Fruit fly (Drosophila melanogaster) whole organism, pupa: ENCODE measurements around the gene CG16863.

Source experiments
- CG10348 ChIP-seq: fragments of 200-800 bp; sonication (Bioruptor generic); IDR thresholded peaks from 2 replicates; pipeline ENCODE4 v1.3.6; 2022; ENCODE audit warnings: missing biosample characterization, missing genetic modification characterization
- CG12605 ChIP-seq: fragments of 200-800 bp; sonication (Bioruptor generic); IDR thresholded peaks from 2 replicates; pipeline ENCODE4 v1.3.6; 2022; ENCODE audit warnings: missing biosample characterization, missing genetic modification characterization
- CG13204 ChIP-seq: fragments of 200-800 bp; sonication (Bioruptor generic); optimal IDR thresholded peaks from 2 replicates; lab custom pipeline; 2018; ENCODE audit warnings: missing biosample characterization, mild to moderate bottlenecking, missing genetic modification characterization, moderate library complexity
- CG14655 ChIP-seq: fragments of 200-800 bp; sonication (Bioruptor generic); optimal IDR thresholded peaks from 3 replicates; lab custom pipeline; 2017; ENCODE audit warnings: mild to moderate bottlenecking, missing biosample characterization, missing genetic modification reagents, missing genetic modification characterization
- CG15710 ChIP-seq: fragments of 200-800 bp; sonication (Bioruptor generic); optimal IDR thresholded peaks from 2 replicates; lab custom pipeline; 2018; ENCODE audit warnings: missing biosample characterization, mild to moderate bottlenecking, missing genetic modification characterization, moderate library complexity
- CG17806 ChIP-seq: fragments of 200-800 bp; sonication (Bioruptor generic); optimal IDR thresholded peaks from 2 replicates; lab custom pipeline; 2018; ENCODE audit warnings: missing biosample characterization, mild to moderate bottlenecking, missing genetic modification characterization, moderate library complexity
- CG32121 ChIP-seq: fragments of 200-800 bp; sonication (Bioruptor generic); IDR thresholded peaks from 2 replicates; pipeline ENCODE4 v1.3.6; 2022; ENCODE audit warnings: missing biosample characterization, missing genetic modification characterization
- CG34367 ChIP-seq: fragments of 200-800 bp; sonication (Bioruptor generic); optimal IDR thresholded peaks from 2 replicates; lab custom pipeline; 2018; ENCODE audit warnings: missing biosample characterization, mild to moderate bottlenecking, missing genetic modification characterization
- CG4496 ChIP-seq: fragments of 200-800 bp; sonication (Bioruptor generic); IDR thresholded peaks from 3 replicates; pipeline ENCODE4 v1.3.6; 2022; ENCODE audit warnings: missing biosample characterization, missing genetic modification characterization
- CG8159 ChIP-seq: fragments of 200-800 bp; sonication (Bioruptor generic); optimal IDR thresholded peaks from 3 replicates; lab custom pipeline; 2018; ENCODE audit warnings: missing biosample characterization, mild to moderate bottlenecking, missing genetic modification characterization, moderate library complexity
- CG8301 ChIP-seq: fragments of 200-800 bp; sonication (Bioruptor generic); optimal IDR thresholded peaks from 2 replicates; lab custom pipeline; 2018; ENCODE audit warnings: missing biosample characterization, mild to moderate bottlenecking, missing genetic modification characterization
- CG9948 ChIP-seq: fragments of 200-800 bp; sonication (Bioruptor generic); optimal IDR thresholded peaks from 2 replicates; lab custom pipeline; 2018; ENCODE audit warnings: missing biosample characterization, mild to moderate bottlenecking, missing genetic modification characterization, moderate library complexity
- D1 ChIP-seq: fragments of 200-800 bp; sonication (Bioruptor generic); optimal IDR thresholded peaks from 2 replicates; lab custom pipeline; 2018; ENCODE audit warnings: missing biosample characterization, mild to moderate bottlenecking, missing genetic modification characterization, moderate library complexity
- EcR ChIP-seq: fragments of 200-800 bp; sonication (Bioruptor generic); optimal IDR thresholded peaks from 3 replicates; lab custom pipeline; 2019; ENCODE audit warnings: missing biosample characterization, missing genetic modification characterization, mild to moderate bottlenecking, moderate library complexity, missing genetic modification reagents
- Ets98B ChIP-seq: fragments of 200-800 bp; sonication (Bioruptor generic); IDR thresholded peaks from 2 replicates; pipeline ENCODE4 v1.3.6; 2022; ENCODE audit warnings: missing biosample characterization, missing genetic modification characterization
- Pif1A ChIP-seq: fragments of 200-800 bp; sonication (Bioruptor generic); optimal IDR thresholded peaks from 3 replicates; lab custom pipeline; 2016; ENCODE audit warnings: missing biosample characterization, missing genetic modification characterization
- Pif1B ChIP-seq: fragments of 200-800 bp; sonication (Bioruptor generic); optimal IDR thresholded peaks from 3 replicates; lab custom pipeline; 2016; ENCODE audit warnings: missing biosample characterization, missing genetic modification characterization
- Snoo ChIP-seq: fragments of 200-800 bp; sonication (Bioruptor generic); optimal IDR thresholded peaks from 3 replicates; lab custom pipeline; 2017; ENCODE audit warnings: missing biosample characterization, mild to moderate bottlenecking, missing genetic modification characterization, inconsistent platforms
- fd96Ca ChIP-seq: fragments of 200-800 bp; sonication (Bioruptor generic); IDR thresholded peaks from 3 replicates; pipeline ENCODE4 v1.3.6; 2022; ENCODE audit warnings: missing biosample characterization, missing genetic modification characterization
- gl ChIP-seq: fragments of 200-800 bp; sonication (Bioruptor generic); optimal IDR thresholded peaks from 2 replicates; lab custom pipeline; 2018; ENCODE audit warnings: missing biosample characterization, mild to moderate bottlenecking, missing genetic modification characterization
- rn ChIP-seq: fragments of 200-800 bp; sonication (Bioruptor generic); IDR thresholded peaks from 2 replicates; pipeline ENCODE4 v1.3.6; 2022; ENCODE audit warnings: missing biosample characterization, missing genetic modification characterization

Gene CG16863

dm6 chr2L:13837579-13837978 is 46.8 kb downstream of the CG16863 start:
- no peak for TF ChIP-seq CG10348
- TF ChIP-seq gl (tag; lab: Kevin White, UChicago) = no peak
- TF ChIP-seq CG12605 (GFP tag; lab: Robert Waterston, UW) = no peak
- TF ChIP-seq Pif1A (GFP tag; lab: Kevin White, UChicago) = no peak
- TF ChIP-seq CG8159 (tag; lab: Kevin White, UChicago) = no peak
- no peak for TF ChIP-seq CG13204 (GFP tag; lab: Kevin White, UChicago)
- TF ChIP-seq CG4496 (GFP tag; lab: Robert Waterston, UW) = no peak
- TF ChIP-seq CG17806 = no peak
- TF ChIP-seq CG8301 (tag; lab: Kevin White, UChicago) = no peak
- TF ChIP-seq fd96Ca (GFP tag; lab: Robert Waterston, UW) = no peak
- no peak for TF ChIP-seq CG14655 (GFP tag; lab: Kevin White, UChicago)
- no peak for TF ChIP-seq D1 (tag; lab: Kevin White, UChicago)
- TF ChIP-seq CG9948 (tag; lab: Kevin White, UChicago) = no peak
- TF ChIP-seq Snoo (tag; lab: Kevin White, UChicago) = no peak
- no peak for TF ChIP-seq EcR (GFP tag; lab: Kevin White, UChicago)
- no peak for TF ChIP-seq CG15710 (tag; lab: Kevin White, UChicago)
- TF ChIP-seq rn (GFP tag; lab: Robert Waterston, UW) = no peak

dm6 chr2L:13838647-13839390 is 48.1 kb downstream of the CG16863 start:
- no peak for TF ChIP-seq EcR (GFP tag; lab: Kevin White, UChicago)
- TF ChIP-seq Pif1B = no peak
- TF ChIP-seq fd96Ca (GFP tag; lab: Robert Waterston, UW) = no peak
- TF ChIP-seq CG8301 (tag; lab: Kevin White, UChicago) = no peak
- TF ChIP-seq CG14655 (GFP tag; lab: Kevin White, UChicago) = no peak
- no peak for TF ChIP-seq CG4496 (GFP tag; lab: Robert Waterston, UW)
- no peak for TF ChIP-seq CG32121
- no peak for TF ChIP-seq CG17806
- no peak for TF ChIP-seq Ets98B (GFP tag; lab: Robert Waterston, UW)
- TF ChIP-seq gl (tag; lab: Kevin White, UChicago) = no peak
- TF ChIP-seq CG9948 (tag; lab: Kevin White, UChicago) = no peak
- no peak for TF ChIP-seq CG34367 (tag; lab: Kevin White, UChicago)
- TF ChIP-seq CG8159 (tag; lab: Kevin White, UChicago) = no peak
- TF ChIP-seq CG10348 = no peak
- TF ChIP-seq rn (GFP tag; lab: Robert Waterston, UW) = no peak
- TF ChIP-seq D1 (tag; lab: Kevin White, UChicago) = no peak
- TF ChIP-seq CG12605 (GFP tag; lab: Robert Waterston, UW) = no peak
- no peak for TF ChIP-seq CG13204 (GFP tag; lab: Kevin White, UChicago)
- no peak for TF ChIP-seq CG15710 (tag; lab: Kevin White, UChicago)
- no peak for TF ChIP-seq Snoo (tag; lab: Kevin White, UChicago)

dm6 chr2L:13839744-13840151 is 49.0 kb downstream of the CG16863 start:
- TF ChIP-seq rn (GFP tag; lab: Robert Waterston, UW) (peak; percentile 48; the same call in 1 of the 2 replicates), CG32121 (peak; percentile 90), CG34367 (tag; lab: Kevin White, UChicago) (peak; percentile 76), fd96Ca (GFP tag; lab: Robert Waterston, UW) (no peak; the same call in 2 of the 3 replicates), CG15710 (tag; lab: Kevin White, UChicago) (peak; percentile 83), CG17806 (peak; percentile 81), CG10348 (0 out of 2 replicates have a peak, but pooled peaks have one; percentile 16), Snoo (tag; lab: Kevin White, UChicago) (peak; percentile 91), CG14655 (GFP tag; lab: Kevin White, UChicago) (peak; percentile 92), Pif1B (peak; percentile 76), gl (tag; lab: Kevin White, UChicago) (peak; percentile 40), CG13204 (GFP tag; lab: Kevin White, UChicago) (peak; percentile 46), CG9948 (tag; lab: Kevin White, UChicago) (peak; percentile 88), CG4496 (GFP tag; lab: Robert Waterston, UW) (peak; percentile 86), Ets98B (GFP tag; lab: Robert Waterston, UW) (peak; percentile 80), EcR (GFP tag; lab: Kevin White, UChicago) (no peak), Pif1A (GFP tag; lab: Kevin White, UChicago) (peak; percentile 83), CG12605 (GFP tag; lab: Robert Waterston, UW) (peak; percentile 56), CG8301 (tag; lab: Kevin White, UChicago) (peak; percentile 88), D1 (tag; lab: Kevin White, UChicago) (peak; percentile 82), CG8159 (tag; lab: Kevin White, UChicago) (peak; percentile 86)
- TF ChIP-seq, all 21 proteins: peak for 19

dm6 chr2L:13841508-13841907 is 50.7 kb downstream of the CG16863 start, which contains the start of gene CG33307:
TSS of gene CG33307 (minus strand) at chr2L:13841520.
- TF ChIP-seq CG14655 (GFP tag; lab: Kevin White, UChicago) (no peak), EcR (GFP tag; lab: Kevin White, UChicago) (no peak), Pif1B (no peak), CG10348 (no peak), CG17806 (no peak), CG9948 (tag; lab: Kevin White, UChicago) (no peak), CG13204 (GFP tag; lab: Kevin White, UChicago) (no peak), CG32121 (no peak), CG12605 (GFP tag; lab: Robert Waterston, UW) (no peak), CG8301 (tag; lab: Kevin White, UChicago) (no peak), CG4496 (GFP tag; lab: Robert Waterston, UW) (no peak), Pif1A (GFP tag; lab: Kevin White, UChicago) (no peak)

- TF ChIP-seq D1 (tag; lab: Kevin White, UChicago) (peak; percentile 29), gl (tag; lab: Kevin White, UChicago) (no peak)
These were observed 51.3 kb downstream of the CG16863 start for dm6 chr2L:13842078-13842477.
